Fruit fly (Drosophila melanogaster) Kc167 (cell line): ENCODE measurements around the gene CG33791.

Experiments
- Myc ChIP-seq: fragments of >200 bp; optimal IDR thresholded peaks from 2 replicates; lab custom pipeline; 2017; ENCODE audit warnings: missing external identifiers
- Sin3A ChIP-seq: fragments of >200 bp; optimal IDR thresholded peaks from 2 replicates; lab custom pipeline; 2018; ENCODE audit warnings: missing external identifiers
- h ChIP-seq: fragments of >200 bp; optimal IDR thresholded peaks from 3 replicates; lab custom pipeline; 2018; ENCODE audit warnings: missing external identifiers
- insv ChIP-seq: fragments of >200 bp; optimal IDR thresholded peaks from 3 replicates; lab custom pipeline; 2018; ENCODE audit warnings: missing external identifiers
- psq ChIP-seq: fragments of >200 bp; optimal IDR thresholded peaks from 2 replicates; lab custom pipeline; 2017; ENCODE audit warnings: missing external identifiers
- ttk ChIP-seq: sonication (Bioruptor generic); optimal IDR thresholded peaks from 2 replicates; lab custom pipeline; 2017; ENCODE audit warnings: missing external identifiers

CG33791 gene

DNA sequence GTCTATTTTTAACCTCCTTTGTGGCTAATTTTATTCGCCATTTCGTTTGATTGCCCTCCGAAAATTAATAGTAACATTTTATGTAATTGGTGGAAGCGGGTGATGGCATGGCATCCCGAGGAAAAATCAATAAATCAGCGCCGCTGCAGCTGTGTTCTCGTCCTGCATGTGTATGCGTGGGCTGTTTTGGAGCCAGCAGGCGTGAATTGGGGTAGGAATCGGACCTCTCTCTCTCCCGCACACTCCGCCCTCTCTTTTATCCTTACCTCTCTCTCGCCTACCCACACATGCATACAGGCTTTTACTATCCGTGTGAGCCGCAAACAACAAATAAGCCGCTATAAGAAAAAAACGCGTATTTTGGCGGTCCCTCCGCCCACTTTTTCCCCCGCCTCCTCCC is 25.4 kb upstream of the CG33791 start:
- TF ChIP-seq Myc (lab: Kevin White, UChicago) = no peak
- TF ChIP-seq Sin3A = no peak
- TF ChIP-seq psq (lab: Kevin White, UChicago) = no peak
- no peak for TF ChIP-seq insv (lab: Kevin White, UChicago)
- no peak for TF ChIP-seq ttk (lab: Kevin White, UChicago)
- TF ChIP-seq h (lab: Kevin White, UChicago) = no peak

DNA sequence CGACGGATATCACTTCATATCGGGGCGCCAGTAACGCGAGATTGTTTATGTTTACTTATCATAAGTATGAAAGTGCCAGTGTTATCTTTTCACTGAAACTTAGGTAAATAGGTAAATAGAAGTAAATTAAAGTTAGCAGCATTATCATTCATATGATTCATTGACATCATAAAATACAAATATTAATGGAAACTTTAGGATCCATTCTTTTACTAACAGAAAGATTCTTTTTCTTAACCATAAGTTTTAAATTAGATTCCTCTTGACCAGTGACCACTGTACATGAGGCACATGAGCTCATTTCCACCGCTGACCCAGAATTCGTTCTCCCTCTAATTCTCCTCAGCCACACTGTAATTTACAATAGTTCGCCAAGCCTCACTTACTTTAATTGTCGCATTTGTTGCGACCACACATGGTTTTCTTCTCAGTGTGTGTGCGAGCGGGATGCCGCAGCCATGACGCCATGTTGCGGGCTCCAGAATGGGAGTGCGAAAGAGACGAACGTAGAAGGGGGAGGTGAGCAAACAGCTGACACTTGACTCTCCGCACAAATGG is 24.3 kb upstream of the CG33791 start:
- no peak for TF ChIP-seq h (lab: Kevin White, UChicago)
- TF ChIP-seq ttk (lab: Kevin White, UChicago) = no peak
- no peak for TF ChIP-seq Myc (lab: Kevin White, UChicago)

DNA sequence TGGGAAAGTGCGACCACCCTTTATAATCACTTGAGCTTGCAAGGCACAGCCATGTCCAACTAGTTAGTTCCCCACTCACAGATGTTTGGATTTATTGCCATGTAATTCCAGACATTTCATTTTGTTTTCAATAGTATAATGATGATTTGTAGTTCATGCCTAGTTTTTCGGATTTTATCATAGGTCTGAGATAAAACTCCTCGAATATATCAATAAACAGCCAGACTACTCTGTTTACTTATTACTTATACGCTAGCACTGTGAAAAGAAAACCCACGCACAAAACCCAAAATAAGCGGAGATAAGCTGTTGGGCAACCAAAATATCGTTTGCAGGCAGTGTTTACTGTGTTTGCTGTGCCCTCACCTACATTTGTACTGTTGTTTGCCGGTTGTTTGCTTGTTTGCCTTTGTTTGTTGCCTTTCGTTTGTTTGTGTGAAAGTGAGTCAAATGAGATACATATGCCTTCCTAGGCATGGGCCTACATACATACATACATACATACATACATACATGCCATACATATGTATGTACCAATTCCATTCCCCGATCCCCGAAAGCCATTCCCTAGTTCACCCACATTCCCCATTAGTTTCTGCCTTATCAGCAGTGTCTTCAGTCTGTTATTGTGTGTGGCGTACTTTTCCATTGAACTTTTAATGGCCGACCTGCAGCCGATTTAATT is 23.4 kb upstream of the CG33791 start:
- TF ChIP-seq ttk (lab: Kevin White, UChicago) (no peak), insv (lab: Kevin White, UChicago) (no peak), Sin3A (no peak)

DNA sequence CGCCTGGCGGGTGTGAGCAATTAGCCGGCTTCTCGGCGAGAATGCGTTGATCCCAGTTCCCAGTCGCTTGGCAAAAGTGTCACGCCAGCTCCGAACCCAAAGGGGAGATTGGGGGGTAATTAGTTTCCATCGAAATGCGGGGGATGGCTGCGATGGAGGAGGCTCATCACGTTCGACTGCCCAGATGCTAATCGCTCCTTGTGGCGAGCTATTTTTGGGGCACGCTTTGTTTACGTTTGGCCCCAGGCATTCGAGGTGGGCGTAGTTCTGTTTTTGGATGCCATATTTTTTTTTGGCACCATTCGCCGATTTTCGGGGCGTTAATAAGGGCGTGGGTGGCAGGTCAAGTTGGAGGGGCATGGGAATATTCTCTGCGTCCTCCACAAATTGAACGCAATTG is 22.6 kb upstream of the CG33791 start:
- no peak for TF ChIP-seq Myc (lab: Kevin White, UChicago)
- TF ChIP-seq psq (lab: Kevin White, UChicago) = no peak
- TF ChIP-seq Sin3A = no peak
- TF ChIP-seq insv (lab: Kevin White, UChicago) = no peak
- TF ChIP-seq h (lab: Kevin White, UChicago) = no peak
- no peak for TF ChIP-seq ttk (lab: Kevin White, UChicago)

DNA sequence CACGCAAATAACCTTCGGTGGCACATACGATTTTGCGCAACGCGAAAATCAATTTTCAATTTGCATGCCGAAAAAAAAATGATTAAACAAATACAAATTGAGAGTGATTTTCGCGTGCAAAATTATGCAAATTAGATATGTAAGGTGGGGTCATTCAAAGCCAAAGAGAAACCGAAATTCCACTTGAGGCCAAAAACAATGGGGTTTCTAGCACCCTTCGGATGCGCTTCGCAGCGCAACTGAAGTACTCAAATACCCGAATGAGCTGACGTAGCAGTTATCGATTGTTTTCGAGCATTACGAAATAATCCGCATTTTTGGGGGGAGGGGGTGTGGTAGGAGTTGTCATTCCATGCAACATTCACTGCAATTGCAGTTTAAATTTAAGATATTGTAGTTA is 21.9 kb upstream of the CG33791 start:
- TF ChIP-seq h (lab: Kevin White, UChicago) (no peak), Myc (lab: Kevin White, UChicago) (no peak), psq (lab: Kevin White, UChicago) (no peak), insv (lab: Kevin White, UChicago) (no peak), ttk (lab: Kevin White, UChicago) (no peak), Sin3A (no peak)

DNA sequence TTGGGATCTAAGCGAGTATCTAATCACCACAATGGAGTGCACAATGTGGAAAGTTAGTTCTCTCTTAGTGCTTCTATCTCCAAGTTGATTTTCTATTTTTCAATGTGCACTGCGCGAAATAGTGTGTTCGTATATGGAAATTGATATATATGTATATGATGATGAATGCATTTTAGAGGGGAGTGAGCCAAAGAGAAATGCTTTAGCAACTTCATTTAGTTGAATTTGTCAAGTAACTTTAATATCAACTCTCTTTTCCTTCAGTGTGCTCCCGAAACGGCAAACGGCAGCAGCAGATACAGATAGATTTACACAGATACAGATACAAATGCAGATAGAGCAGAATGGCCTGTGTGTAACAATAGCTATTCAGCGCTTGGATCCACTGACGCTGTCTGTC is 18.8 kb upstream of the CG33791 start:
- no peak for TF ChIP-seq h (lab: Kevin White, UChicago)
- no peak for TF ChIP-seq insv (lab: Kevin White, UChicago)
- TF ChIP-seq Sin3A = no peak

DNA sequence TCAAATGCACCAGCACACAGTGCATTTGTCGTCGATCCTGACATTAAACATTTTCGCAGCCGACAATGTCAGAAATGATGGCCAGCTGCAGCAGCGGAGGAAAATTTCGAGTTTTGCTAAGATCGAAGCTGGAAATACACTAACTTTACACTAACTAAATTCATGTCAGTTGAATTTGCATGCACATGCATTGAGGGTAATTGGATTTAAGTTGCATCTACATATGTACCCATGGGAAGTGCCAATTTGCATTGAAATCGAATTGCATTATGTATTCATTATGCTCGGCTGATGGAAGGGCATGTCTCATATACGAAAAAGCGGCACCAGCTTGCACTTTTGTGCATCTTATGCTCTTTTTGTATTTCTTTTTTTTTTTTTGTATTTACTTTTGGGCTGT is 18.0 kb upstream of the CG33791 start:
- no peak for TF ChIP-seq h (lab: Kevin White, UChicago)
- TF ChIP-seq psq (lab: Kevin White, UChicago) = no peak
- TF ChIP-seq ttk (lab: Kevin White, UChicago) = no peak
- TF ChIP-seq Myc (lab: Kevin White, UChicago) = no peak
- TF ChIP-seq Sin3A = no peak
- no peak for TF ChIP-seq insv (lab: Kevin White, UChicago)

DNA sequence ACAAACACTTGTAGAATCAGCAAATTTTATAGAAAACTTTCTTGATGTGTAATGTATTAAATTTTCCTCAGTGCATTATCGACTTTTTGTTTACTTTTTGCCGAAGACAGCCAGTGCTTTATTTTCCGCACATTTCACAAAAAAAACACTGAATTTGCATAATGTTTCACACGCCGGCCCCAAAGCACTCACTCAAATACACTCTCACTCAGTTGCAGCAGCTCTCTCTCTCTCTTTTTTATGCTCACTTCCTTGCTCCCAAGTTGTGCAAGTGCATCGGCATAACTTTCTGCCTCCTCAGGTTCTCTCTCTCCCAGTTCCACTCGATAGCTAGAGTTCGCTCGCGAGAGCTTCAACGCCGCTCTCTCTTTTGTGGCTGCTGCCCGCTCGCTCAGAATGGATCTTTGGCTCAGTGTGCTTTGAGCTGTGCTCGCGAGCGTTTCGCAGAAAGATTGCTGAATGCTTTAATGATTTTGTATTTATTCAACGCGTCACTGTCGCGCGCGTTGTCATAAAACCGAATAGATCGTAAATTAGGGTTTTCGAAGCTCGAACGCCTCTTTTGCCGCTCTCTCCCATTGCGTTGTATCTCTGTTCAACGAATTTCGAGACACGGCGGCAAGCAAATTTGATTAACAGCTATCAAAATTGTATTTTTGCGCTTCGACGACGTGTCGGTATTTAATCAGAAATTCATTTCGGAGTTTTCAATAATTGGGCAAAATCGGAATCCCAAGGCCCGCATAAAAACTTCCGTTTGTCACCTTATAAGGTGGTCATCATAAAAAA is 16.3 kb upstream of the CG33791 start:
- TF ChIP-seq insv (lab: Kevin White, UChicago) (no peak), h (lab: Kevin White, UChicago) (no peak), psq (lab: Kevin White, UChicago) (no peak), Myc (lab: Kevin White, UChicago) (no peak), ttk (lab: Kevin White, UChicago) (no peak), Sin3A (no peak)

DNA sequence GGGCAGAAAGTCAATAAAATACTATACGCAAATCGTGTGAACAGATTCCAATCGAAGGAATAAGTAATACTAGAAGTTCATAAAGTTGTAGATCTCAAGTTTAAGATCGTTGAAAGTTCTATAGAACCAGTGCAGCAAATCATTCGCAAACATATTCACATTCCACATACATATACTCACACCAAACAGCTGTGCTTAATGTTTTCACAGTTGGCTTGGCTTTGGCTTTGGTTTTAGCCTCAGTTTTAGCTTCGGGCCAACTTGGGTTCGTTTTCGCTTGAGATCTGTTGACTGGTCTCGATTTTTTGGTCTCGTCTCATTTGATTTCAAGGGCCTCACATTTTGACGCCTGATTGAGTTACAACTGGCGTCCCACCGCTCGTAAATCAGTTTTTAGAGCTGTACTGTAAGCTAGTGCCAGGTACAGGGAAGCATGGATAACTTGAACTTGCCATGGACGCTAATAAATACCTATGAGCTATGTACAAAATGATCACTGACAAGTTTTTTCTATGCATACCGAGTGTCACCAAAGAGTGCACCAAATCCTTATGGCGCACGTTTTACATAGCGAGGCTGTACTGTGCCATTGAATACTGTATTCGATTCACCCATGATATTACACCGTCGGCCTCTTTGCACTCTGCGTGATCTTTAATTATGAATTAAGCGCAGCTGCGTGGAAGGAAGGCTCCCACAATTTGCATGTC is 15.5 kb upstream of the CG33791 start:
- TF ChIP-seq h (lab: Kevin White, UChicago) = no peak
- no peak for TF ChIP-seq psq (lab: Kevin White, UChicago)
- no peak for TF ChIP-seq Sin3A
- TF ChIP-seq Myc (lab: Kevin White, UChicago) = no peak
- no peak for TF ChIP-seq ttk (lab: Kevin White, UChicago)
- no peak for TF ChIP-seq insv (lab: Kevin White, UChicago)

DNA sequence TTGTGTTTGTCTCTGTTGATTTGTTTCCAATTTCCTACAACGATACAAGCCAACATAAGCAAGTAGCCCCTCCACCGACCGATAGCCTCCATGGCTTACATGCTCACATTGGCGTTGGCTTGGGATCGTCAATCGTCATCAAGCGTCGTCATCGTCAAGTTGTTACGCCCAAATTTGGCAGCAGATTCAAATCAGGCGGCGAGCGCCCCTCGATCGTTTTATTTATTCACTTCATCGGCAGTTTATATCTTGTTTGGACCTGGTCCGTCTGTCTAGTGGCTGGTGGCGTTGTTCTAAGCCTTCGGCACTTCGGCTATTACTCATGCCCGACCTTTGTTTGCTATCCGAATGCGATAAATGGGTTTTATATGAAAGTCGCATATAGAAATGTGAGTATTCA is 12.6 kb upstream of the CG33791 start:
- TF ChIP-seq Sin3A = no peak
- no peak for TF ChIP-seq ttk (lab: Kevin White, UChicago)
- no peak for TF ChIP-seq h (lab: Kevin White, UChicago)
- TF ChIP-seq psq (lab: Kevin White, UChicago) = no peak
- TF ChIP-seq Myc (lab: Kevin White, UChicago) = no peak
- TF ChIP-seq insv (lab: Kevin White, UChicago) = no peak

DNA sequence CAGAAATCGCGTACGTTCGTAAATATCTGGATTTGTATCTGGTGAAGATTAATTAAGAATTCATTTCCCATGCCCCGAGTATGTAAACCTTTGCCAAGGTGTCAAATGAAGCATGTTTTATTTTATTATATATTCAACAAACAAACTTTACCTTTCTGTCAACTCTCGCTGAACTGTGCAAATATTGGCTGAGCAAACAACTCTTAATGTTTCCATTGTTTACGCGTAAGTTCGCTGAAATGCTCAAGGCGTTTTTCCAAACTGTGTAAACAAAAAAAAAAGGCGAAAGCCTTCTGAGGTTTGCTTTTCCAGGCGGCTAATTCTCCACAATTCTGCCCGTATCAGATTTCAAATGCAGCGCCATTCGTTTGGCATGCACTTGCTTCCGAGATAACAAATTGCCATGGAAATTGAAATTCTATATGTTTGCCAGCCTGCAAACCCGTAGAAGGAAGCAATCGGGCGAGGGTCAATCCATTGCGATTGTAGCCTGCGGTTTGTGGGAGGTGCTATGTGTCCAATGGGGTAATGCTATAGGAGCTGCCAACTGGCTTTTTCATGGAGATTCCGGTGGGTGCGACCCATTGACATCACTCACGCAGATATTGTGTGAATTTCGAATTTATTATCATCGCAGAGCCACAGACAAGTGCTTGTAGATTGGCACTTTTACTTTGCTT is 10.9 kb upstream of the CG33791 start:
- TF ChIP-seq h (lab: Kevin White, UChicago) (no peak), psq (lab: Kevin White, UChicago) (no peak)
